Worm (Caenorhabditis elegans): Measurements from ENCODE around the gene Y50D4A.1.
A peak's percentile ranks its signal among the peaks of the same experiment; 100 is the strongest.

The Y50D4A.1 gene

DNA sequence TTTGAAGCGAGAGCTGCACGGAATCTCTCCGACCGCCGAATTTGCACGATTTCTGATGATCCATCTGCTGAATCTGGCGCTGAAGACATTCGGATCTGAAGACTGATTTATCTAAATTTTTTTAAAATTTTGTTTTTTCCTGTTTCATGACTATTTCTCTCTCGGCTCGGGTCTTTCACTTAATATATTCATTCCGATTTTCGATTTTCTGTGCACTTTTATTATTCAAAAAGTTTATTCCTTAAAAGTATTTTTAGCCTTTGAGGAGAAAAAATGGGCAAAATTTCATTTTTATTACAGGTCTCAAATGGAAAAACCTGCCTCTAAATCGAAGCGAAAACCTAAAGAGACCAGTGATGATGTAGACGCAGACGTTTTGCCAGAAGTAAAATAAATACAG lies at the start of gene Y50D4A.1:
Gene Y50D4A.1 (plus strand): TSS at position 301 of the 400 bp plus-strand sequence.
- TF ChIP-seq nhr-232 (tag; optimal IDR thresholded peaks at IDR 0.05) (no peak), pqm-1 (tag; optimal IDR thresholded peaks at IDR 0.05) (no peak), ceh-34 (tag; optimal IDR thresholded peaks at IDR 0.05) (no peak), ttx-3 (tag; optimal IDR thresholded peaks at IDR 0.05) (no peak), hlh-8 (tag; optimal IDR thresholded peaks at IDR 0.05) (no peak), K09A11.1 (tag; optimal IDR thresholded peaks at IDR 0.05; ENCODE audit: insufficient read depth) (no peak), odd-2 (tag; optimal IDR thresholded peaks at IDR 0.05) (no peak), pax-1 (tag; optimal IDR thresholded peaks at IDR 0.05) (no peak)

DNA sequence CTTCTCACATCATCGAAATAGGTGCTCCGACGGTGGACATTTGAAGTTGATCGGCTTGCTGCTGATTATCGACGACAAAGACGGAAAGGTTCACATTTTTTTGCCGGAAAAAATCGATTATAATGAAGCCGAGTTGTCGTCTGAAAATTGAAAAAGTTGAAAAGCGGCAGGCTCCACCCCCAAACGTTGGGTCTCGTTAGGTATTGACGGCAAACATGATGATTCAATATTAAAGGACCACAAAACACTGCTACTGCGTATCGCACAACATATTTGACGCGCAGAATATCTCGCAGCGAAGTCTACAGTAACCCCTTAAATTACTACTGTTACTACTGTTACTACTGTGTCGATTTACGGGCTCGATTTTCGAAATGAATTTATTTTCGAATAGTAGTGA lies 49.4 kb upstream of the Y50D4A.1 start:
- TF ChIP-seq ama-1 (optimal IDR thresholded peaks at IDR 0.05) (peak; percentile 56), ref-2 (tag; optimal IDR thresholded peaks at IDR 0.05) (no peak), Y22D7AL.16 (tag; optimal IDR thresholded peaks at IDR 0.05) (no peak)

DNA sequence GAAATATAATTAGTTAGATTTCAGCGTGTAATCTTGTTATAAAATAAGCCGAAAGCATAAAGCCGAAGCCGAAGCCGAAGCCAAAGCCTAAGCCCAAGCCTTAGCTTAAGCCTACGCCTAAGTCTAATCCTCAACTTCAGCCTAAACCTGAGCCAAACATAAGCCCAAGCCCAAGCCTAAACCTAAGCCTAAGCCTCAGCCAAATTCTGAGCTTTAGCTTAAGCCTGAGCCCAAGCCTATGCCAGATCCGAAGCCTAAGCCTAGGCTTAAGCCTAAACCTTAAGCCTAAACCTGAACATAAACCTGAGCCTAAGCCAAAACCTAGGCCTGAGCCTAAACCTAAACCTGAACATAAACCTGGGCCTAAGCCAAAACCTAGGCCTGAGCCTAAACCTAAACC lies 47.0 kb upstream of the Y50D4A.1 start:
- peak; percentile 79 for TF ChIP-seq dve-1 (tag; optimal IDR thresholded peaks at IDR 0.05)
- TF ChIP-seq ceh-2 (tag; optimal IDR thresholded peaks at IDR 0.05), result no peak

DNA sequence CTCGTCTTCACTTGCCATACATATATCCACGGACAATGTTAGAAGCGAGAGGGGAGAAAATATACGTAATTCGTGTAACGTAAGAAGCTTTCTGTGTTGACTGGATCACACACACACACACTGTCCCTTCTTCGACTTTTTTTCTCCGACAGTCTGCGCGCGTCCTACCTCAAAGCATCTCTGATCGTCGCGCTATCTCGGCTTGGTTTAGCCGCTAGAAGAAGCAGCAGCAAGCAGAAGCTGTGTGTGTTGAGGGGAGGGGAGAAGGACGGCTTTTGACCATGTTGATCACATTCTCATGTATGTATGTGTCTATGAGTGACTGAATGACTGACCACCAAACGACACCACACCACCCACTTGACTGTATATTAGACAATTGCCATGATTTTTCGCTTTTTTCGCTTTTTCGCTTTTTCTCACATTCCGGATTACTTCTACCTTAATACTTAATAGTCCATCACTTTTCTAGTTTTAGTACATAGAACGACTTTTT lies 43.4 kb upstream of the Y50D4A.1 start, which contains the start of gene T21H3.5:
Gene T21H3.5 (minus strand): TSS at position 98 of the 496 bp plus-strand sequence.
- no peak for TF ChIP-seq dmd-4 (tag; optimal IDR thresholded peaks at IDR 0.05; ENCODE audit: borderline replicate concordance)
- no peak for TF ChIP-seq pha-4 (tag; optimal IDR thresholded peaks at IDR 0.05)
- TF ChIP-seq hlh-13 (GFP tag; optimal IDR thresholded peaks at IDR 0.05), result no peak
- TF ChIP-seq ceh-2 (tag; optimal IDR thresholded peaks at IDR 0.05), result no peak
- no peak for TF ChIP-seq fkh-6 (tag; optimal IDR thresholded peaks at IDR 0.05)
- TF ChIP-seq zip-5 (tag; optimal IDR thresholded peaks at IDR 0.05), result no peak
- TF ChIP-seq ceh-48 (tag; optimal IDR thresholded peaks at IDR 0.05), result no peak

DNA sequence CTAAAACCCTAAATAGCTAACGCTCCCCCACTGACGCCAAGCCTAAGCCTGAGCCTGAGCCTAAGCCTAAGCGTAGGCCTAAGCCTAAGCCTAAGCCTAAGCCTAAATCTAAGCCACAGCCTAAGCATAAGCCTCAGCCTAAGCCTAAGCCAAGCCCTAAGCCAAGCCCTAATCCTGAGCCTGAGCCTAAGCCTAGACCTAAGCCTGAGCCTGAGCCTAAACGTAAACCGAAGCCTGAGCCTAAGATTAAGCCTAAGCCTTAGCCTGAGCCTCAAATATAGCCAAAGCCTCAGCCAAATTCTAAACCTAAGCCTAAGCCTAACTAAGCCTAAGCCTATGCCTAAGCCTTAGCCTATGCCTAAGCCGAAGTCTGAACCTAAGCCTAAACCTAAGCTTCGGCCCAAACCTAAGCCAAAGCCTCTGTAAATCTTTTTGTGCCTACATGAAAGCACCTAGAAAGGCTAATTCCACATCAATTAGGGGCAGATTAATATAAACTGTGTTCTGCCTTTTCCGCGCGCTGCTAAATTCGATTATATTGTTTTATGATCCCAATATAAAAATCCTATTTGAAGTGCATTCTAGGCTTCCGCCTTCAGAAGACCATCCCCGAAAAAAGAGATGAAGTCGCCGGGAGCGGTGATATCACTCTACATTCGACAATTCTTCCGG lies 42.5 kb upstream of the Y50D4A.1 start, which contains the start of gene ptr-16:
Gene ptr-16 (plus strand): TSS at position 622 of the 672 bp plus-strand sequence.
- TF ChIP-seq ceh-18 (tag; optimal IDR thresholded peaks at IDR 0.05) (no peak), nfya-1 (tag; optimal IDR thresholded peaks at IDR 0.05) (no peak), dve-1 (tag; optimal IDR thresholded peaks at IDR 0.05) (peak; percentile 78)

DNA sequence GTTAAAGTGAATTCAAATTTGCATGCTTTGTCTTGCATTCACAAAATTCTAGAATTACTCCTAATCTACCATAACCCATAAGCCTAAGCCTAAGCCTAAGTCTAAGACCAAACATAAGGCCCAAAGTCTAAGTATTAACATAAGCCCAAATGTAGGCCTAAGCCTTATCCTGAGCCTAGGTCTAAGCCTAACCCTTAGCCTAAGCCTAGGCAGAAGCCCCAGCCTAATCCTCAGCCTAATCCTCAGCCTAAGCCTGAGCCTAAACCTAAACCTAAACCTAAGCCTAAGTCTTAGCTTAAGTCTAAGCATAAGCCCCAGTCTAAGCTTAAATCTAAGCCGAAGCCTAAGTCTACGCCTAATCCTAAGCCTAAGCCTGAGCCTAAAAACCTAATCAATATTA lies 37.1 kb upstream of the Y50D4A.1 start:
- TF ChIP-seq hlh-8 (tag; optimal IDR thresholded peaks at IDR 0.05), result no peak
- TF ChIP-seq ceh-24 (tag; optimal IDR thresholded peaks at IDR 0.05), result no peak
- no peak for TF ChIP-seq unc-42 (tag; optimal IDR thresholded peaks at IDR 0.05)
- peak; percentile 24 for TF ChIP-seq dve-1 (tag; optimal IDR thresholded peaks at IDR 0.05)
- TF ChIP-seq hlh-30 (tag; optimal IDR thresholded peaks at IDR 0.05; ENCODE audit: insufficient read depth), result no peak
- no peak for TF ChIP-seq ceh-6 (GFP tag; optimal IDR thresholded peaks at IDR 0.05)
- no peak for TF ChIP-seq sox-4 (tag; optimal IDR thresholded peaks at IDR 0.05)

DNA sequence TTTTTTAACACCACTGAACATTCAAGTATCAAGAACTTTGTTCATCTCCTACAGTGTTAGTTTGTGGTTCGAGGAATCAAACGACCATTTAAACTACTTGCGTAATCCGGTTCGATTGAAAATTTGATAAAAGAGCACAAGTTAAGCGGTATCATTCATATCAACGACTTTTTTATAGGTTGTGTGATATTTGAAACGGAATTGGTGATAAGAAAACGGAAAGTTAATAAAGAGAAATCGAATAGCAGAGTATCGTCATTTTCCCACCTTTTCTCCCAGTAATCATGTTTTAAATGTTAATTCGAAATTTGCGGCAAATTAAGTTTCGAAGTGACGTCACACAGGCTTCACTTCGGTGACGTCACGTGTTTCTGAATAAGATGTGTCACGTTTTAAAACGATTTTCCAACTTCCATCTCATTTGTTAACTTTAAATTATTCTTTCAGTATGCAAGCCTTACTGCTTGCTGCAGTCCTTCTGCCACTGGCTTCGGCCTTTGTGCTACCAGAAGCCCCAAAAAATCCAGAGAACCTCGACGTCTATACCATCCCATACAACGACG lies 31.3 kb upstream of the Y50D4A.1 start, which contains the start of gene T21H3.1:
Gene T21H3.1 (plus strand): TSS at position 448 of the 563 bp plus-strand sequence.
- TF ChIP-seq nhr-232 (tag; optimal IDR thresholded peaks at IDR 0.05) (no peak), F13H6.1 (tag; optimal IDR thresholded peaks at IDR 0.05) (no peak), unc-86 (tag; optimal IDR thresholded peaks at IDR 0.05) (no peak), pros-1 (tag; optimal IDR thresholded peaks at IDR 0.05) (no peak), hlh-30 (tag; optimal IDR thresholded peaks at IDR 0.05; ENCODE audit: insufficient read depth) (no peak), pag-3 (tag; optimal IDR thresholded peaks at IDR 0.05; ENCODE audit: borderline replicate concordance) (no peak), pha-2 (tag; optimal IDR thresholded peaks at IDR 0.05) (no peak), nhr-11 (tag; optimal IDR thresholded peaks at IDR 0.05) (no peak), hlh-8 (tag; optimal IDR thresholded peaks at IDR 0.05) (no peak), sox-4 (tag; optimal IDR thresholded peaks at IDR 0.05) (no peak), ceh-45 (GFP tag; IDR thresholded peaks at IDR 0.05) (no peak)

All from whole organism, late embryonic.